Worm (Caenorhabditis elegans) whole organism, late embryonic: ENCODE measurements around the gene bris-1.

ENCODE experiments used
- ceh-14 ChIP-seq: sonication (generic microtip); optimal IDR thresholded peaks from 2 replicates; lab custom pipeline; 2016; ENCODE audit warnings: missing genotype, missing genetic modification characterization, missing compliant biosample characterization
- elt-4 ChIP-seq: sonication (generic microtip); optimal IDR thresholded peaks from 2 replicates; lab custom pipeline; 2016; ENCODE audit warnings: missing genetic modification characterization, missing compliant biosample characterization
- hlh-30 ChIP-seq: sonication (generic microtip); optimal IDR thresholded peaks from 2 replicates; lab custom pipeline; 2017; ENCODE audit warnings: antibody characterized with exemption, missing genetic modification characterization, missing compliant biosample characterization; ENCODE audit not compliant: insufficient read depth
- lin-11 ChIP-seq: fragments of 200-800 bp; sonication (Bioruptor generic); optimal IDR thresholded peaks from 2 replicates; lab custom pipeline; 2018; ENCODE audit warnings: mild to moderate bottlenecking, missing genetic modification characterization, missing compliant biosample characterization
- nfya-1 ChIP-seq: sonication (generic microtip); optimal IDR thresholded peaks from 2 replicates; lab custom pipeline; 2017; ENCODE audit warnings: missing genetic modification characterization, mild to moderate bottlenecking, missing compliant biosample characterization, antibody characterized with exemption, moderate library complexity
- nhr-11 ChIP-seq: fragments of 150-350 bp; optimal IDR thresholded peaks from 2 replicates; lab custom pipeline; 2014; ENCODE audit warnings: missing biosample characterization, missing genetic modification characterization
- pha-4 ChIP-seq: fragments of 150-350 bp; optimal IDR thresholded peaks from 2 replicates; lab custom pipeline; 2018; ENCODE audit warnings: missing biosample characterization, missing genetic modification reagents, missing genetic modification characterization
- tbx-2 ChIP-seq: sonication (generic microtip); optimal IDR thresholded peaks from 2 replicates; lab custom pipeline; 2016; ENCODE audit warnings: missing genetic modification characterization, missing compliant biosample characterization

ce11 chrIV:3867252-3867651 lies 48.1 kb upstream of the bris-1 start, which contains the start of gene F37C4.4:
- TF ChIP-seq tbx-2 (tag; lab: Kevin White, UChicago) (no peak), pha-4 (tag; lab: Kevin White, UChicago) (no peak), lin-11 (tag; lab: Kevin White, UChicago) (no peak), hlh-30 (no peak), nfya-1 (no peak), ceh-14 (tag; lab: Kevin White, UChicago) (no peak), nhr-11 (tag; lab: Kevin White, UChicago) (no peak), elt-4 (tag; lab: Kevin White, UChicago) (no peak)
